Fruit fly (Drosophila melanogaster) whole organism, embryonic: ENCODE measurements around the gene CG4218.
A peak's percentile ranks its signal among the peaks of the same experiment; 100 is the strongest.

Experiments used
- Atf3 ChIP-seq: fragments of 200-800 bp; sonication (Bioruptor generic); optimal IDR thresholded peaks from 3 replicates; lab custom pipeline; 2016; ENCODE audit warnings: missing biosample characterization, missing genetic modification characterization
- CG11247 ChIP-seq: fragments of 200-800 bp; sonication (Bioruptor generic); IDR thresholded peaks from 2 replicates; pipeline ENCODE4 v1.3.6; 2022; ENCODE audit warnings: missing biosample characterization, missing genetic modification characterization
- CG11695 ChIP-seq: fragments of 200-800 bp; sonication (Bioruptor generic); IDR thresholded peaks from 3 replicates; pipeline ENCODE4 v1.3.6; 2022; ENCODE audit warnings: missing biosample characterization, missing genetic modification characterization
- CG11723 ChIP-seq: fragments of 200-800 bp; sonication (Bioruptor generic); optimal IDR thresholded peaks from 2 replicates; lab custom pipeline; 2017; ENCODE audit warnings: missing biosample characterization, mild to moderate bottlenecking, missing genetic modification characterization
- CG12659 ChIP-seq: fragments of 200-800 bp; sonication (Bioruptor generic); optimal IDR thresholded peaks from 3 replicates; lab custom pipeline; 2017; ENCODE audit warnings: mild to moderate bottlenecking, missing biosample characterization, missing genetic modification reagents, missing genetic modification characterization
- CG13624 ChIP-seq: fragments of 200-800 bp; sonication (Bioruptor generic); optimal IDR thresholded peaks from 2 replicates; lab custom pipeline; 2016; ENCODE audit warnings: missing biosample characterization, missing genetic modification characterization
- CG15269 ChIP-seq: fragments of 200-800 bp; sonication (Bioruptor generic); optimal IDR thresholded peaks from 2 replicates; lab custom pipeline; 2018; ENCODE audit warnings: missing biosample characterization, mild to moderate bottlenecking, missing genetic modification characterization, moderate library complexity
- CG17361 ChIP-seq: fragments of 200-800 bp; sonication (Bioruptor generic); IDR thresholded peaks from 3 replicates; pipeline ENCODE4 v1.3.6; 2022; ENCODE audit warnings: missing biosample characterization, missing genetic modification characterization
- CG17802 ChIP-seq: fragments of 200-800 bp; sonication (Bioruptor generic); optimal IDR thresholded peaks from 2 replicates; lab custom pipeline; 2018; ENCODE audit warnings: missing biosample characterization, mild to moderate bottlenecking, missing genetic modification characterization, moderate library complexity
- CG2678 ChIP-seq: fragments of 200-800 bp; sonication (Bioruptor generic); optimal IDR thresholded peaks from 3 replicates; lab custom pipeline; 2019; ENCODE audit warnings: missing biosample characterization, mild to moderate bottlenecking, missing genetic modification characterization, moderate library complexity
- CG2889 ChIP-seq: fragments of 200-800 bp; sonication (Bioruptor generic); IDR thresholded peaks from 3 replicates; pipeline ENCODE4 v1.3.6; 2022; ENCODE audit warnings: missing biosample characterization, missing genetic modification characterization
- CG30020 ChIP-seq: fragments of 200-800 bp; optimal IDR thresholded peaks from 2 replicates; lab custom pipeline; 2019; ENCODE audit warnings: missing biosample characterization, mild to moderate bottlenecking, missing genetic modification characterization, moderate library complexity
- CG31224 ChIP-seq: fragments of 200-800 bp; sonication (Bioruptor generic); IDR thresholded peaks from 2 replicates; pipeline ENCODE4 v1.3.6; 2022; ENCODE audit warnings: missing biosample characterization, missing genetic modification characterization
- CG34422 ChIP-seq: fragments of 200-800 bp; sonication (Bioruptor generic); IDR thresholded peaks from 3 replicates; pipeline ENCODE4 v1.3.6; 2022; ENCODE audit warnings: missing biosample characterization, missing genetic modification characterization
- CG4424 ChIP-seq: fragments of 200-800 bp; sonication (Bioruptor generic); optimal IDR thresholded peaks from 3 replicates; lab custom pipeline; 2016; ENCODE audit warnings: missing biosample characterization, missing genetic modification characterization
- CG4707 ChIP-seq: fragments of 200-800 bp; sonication (Bioruptor generic); optimal IDR thresholded peaks from 2 replicates; lab custom pipeline; 2018; ENCODE audit warnings: missing biosample characterization, mild to moderate bottlenecking, missing genetic modification characterization, moderate library complexity
- CG5180 ChIP-seq: fragments of 200-800 bp; sonication (Bioruptor generic); optimal IDR thresholded peaks from 3 replicates; lab custom pipeline; 2017; ENCODE audit warnings: missing biosample characterization, missing genetic modification characterization, mild to moderate bottlenecking, moderate library complexity, missing genetic modification reagents
- CG6654 ChIP-seq: fragments of 200-800 bp; sonication (Bioruptor generic); optimal IDR thresholded peaks from 2 replicates; lab custom pipeline; 2017; ENCODE audit warnings: missing biosample characterization, mild to moderate bottlenecking, missing genetic modification characterization
- CG7987 ChIP-seq: fragments of 200-800 bp; sonication (Bioruptor generic); optimal IDR thresholded peaks from 2 replicates; lab custom pipeline; 2018; ENCODE audit warnings: missing biosample characterization, mild to moderate bottlenecking, missing genetic modification characterization, moderate library complexity
- CG9817 ChIP-seq: fragments of 200-800 bp; sonication (Bioruptor generic); optimal IDR thresholded peaks from 2 replicates; lab custom pipeline; 2018; ENCODE audit warnings: missing biosample characterization, mild to moderate bottlenecking, missing genetic modification characterization, moderate library complexity
- Drgx ChIP-seq: fragments of 200-800 bp; sonication (Bioruptor generic); IDR thresholded peaks from 2 replicates; pipeline ENCODE4 v1.3.6; 2022; ENCODE audit warnings: missing biosample characterization, missing genetic modification characterization
- Fer2 ChIP-seq: fragments of 200-800 bp; sonication (Bioruptor generic); optimal IDR thresholded peaks from 2 replicates; lab custom pipeline; 2018; ENCODE audit warnings: missing biosample characterization, mild to moderate bottlenecking, missing genetic modification characterization, moderate library complexity
- Hsf ChIP-seq: fragments of 200-800 bp; sonication (Bioruptor generic); optimal IDR thresholded peaks from 3 replicates; lab custom pipeline; 2016; ENCODE audit warnings: missing biosample characterization, missing genetic modification characterization
- Myb ChIP-seq: fragments of 200-800 bp; sonication (Bioruptor generic); optimal IDR thresholded peaks from 2 replicates; lab custom pipeline; 2016; ENCODE audit warnings: missing biosample characterization, missing genetic modification characterization
- Oli ChIP-seq: fragments of 200-800 bp; sonication (Bioruptor generic); optimal IDR thresholded peaks from 2 replicates; lab custom pipeline; 2018; ENCODE audit warnings: missing biosample characterization, mild to moderate bottlenecking, missing genetic modification characterization, moderate library complexity
- Poxn ChIP-seq: fragments of 200-800 bp; sonication (Bioruptor generic); IDR thresholded peaks from 2 replicates; pipeline ENCODE4 v1.3.6; 2022; ENCODE audit warnings: missing biosample characterization, missing genetic modification characterization
- Rx ChIP-seq: fragments of 200-800 bp; sonication (Bioruptor generic); IDR thresholded peaks from 2 replicates; pipeline ENCODE4 v1.3.6; 2022; ENCODE audit warnings: missing biosample characterization, missing genetic modification characterization
- TFAM ChIP-seq: fragments of 200-800 bp; sonication (Bioruptor generic); optimal IDR thresholded peaks from 2 replicates; lab custom pipeline; 2017; ENCODE audit warnings: missing biosample characterization, missing genetic modification characterization, inconsistent platforms
- cad ChIP-seq: fragments of >200 bp; optimal IDR thresholded peaks from 2 replicates; lab custom pipeline; 2017; ENCODE audit warnings: missing biosample characterization, missing genetic modification characterization
- dimm ChIP-seq: fragments of 200-800 bp; sonication (Bioruptor generic); IDR thresholded peaks from 2 replicates; pipeline ENCODE4 v1.3.6; 2022; ENCODE audit warnings: missing biosample characterization, missing genetic modification characterization
- dmrt11E ChIP-seq: fragments of 200-800 bp; sonication (Bioruptor generic); optimal IDR thresholded peaks from 3 replicates; lab custom pipeline; 2018; ENCODE audit warnings: missing biosample characterization, mild to moderate bottlenecking, missing genetic modification characterization, moderate library complexity
- dpn ChIP-seq, 2 experiments: fragments of 200-800 bp; sonication (Bioruptor generic); optimal IDR thresholded peaks; 3 replicates each; lab custom pipeline; 2016; ENCODE audit warnings: missing biosample characterization in 2 of 2, missing genetic modification characterization in 2 of 2
- dysf ChIP-seq: fragments of 200-800 bp; sonication (Bioruptor generic); IDR thresholded peaks from 3 replicates; pipeline ENCODE4 v1.3.6; 2022; ENCODE audit warnings: missing biosample characterization, missing genetic modification characterization
- fd102C ChIP-seq: fragments of 200-800 bp; sonication (Bioruptor generic); optimal IDR thresholded peaks from 2 replicates; lab custom pipeline; 2018; ENCODE audit warnings: missing biosample characterization, mild to moderate bottlenecking, missing genetic modification characterization, moderate library complexity
- fd3F ChIP-seq: fragments of 200-800 bp; sonication (Bioruptor generic); optimal IDR thresholded peaks from 2 replicates; lab custom pipeline; 2018; ENCODE audit warnings: missing biosample characterization, mild to moderate bottlenecking, missing genetic modification characterization, moderate library complexity
- gcm ChIP-seq: fragments of 200-800 bp; sonication (Bioruptor generic); optimal IDR thresholded peaks from 2 replicates; lab custom pipeline; 2019; ENCODE audit warnings: missing biosample characterization, mild to moderate bottlenecking, missing genetic modification characterization, moderate library complexity
- gsb ChIP-seq: fragments of 200-800 bp; sonication (Bioruptor generic); IDR thresholded peaks from 2 replicates; pipeline ENCODE4 v1.3.6; 2022; ENCODE audit warnings: missing biosample characterization, missing genetic modification characterization
- hth ChIP-seq: fragments of >200 bp; optimal IDR thresholded peaks from 2 replicates; lab custom pipeline; 2017; ENCODE audit warnings: inconsistent platforms
- jigr1 ChIP-seq: fragments of 200-800 bp; sonication (Bioruptor generic); IDR thresholded peaks from 3 replicates; pipeline ENCODE4 v1.3.6; 2022; ENCODE audit warnings: missing biosample characterization, missing genetic modification characterization
- lilli ChIP-seq: fragments of 200-800 bp; sonication (Bioruptor generic); optimal IDR thresholded peaks from 3 replicates; lab custom pipeline; 2016; ENCODE audit warnings: missing biosample characterization, missing genetic modification characterization
- p53 ChIP-seq: fragments of 200-800 bp; sonication (Bioruptor generic); optimal IDR thresholded peaks from 2 replicates; lab custom pipeline; 2016; ENCODE audit warnings: missing biosample characterization, missing genetic modification characterization
- prd ChIP-seq, 3 experiments: fragments of >200 bp in 2 of 3; fragments of 200-800 bp in 1 of 3; sonication (Bioruptor generic) in 1 of 3; optimal IDR thresholded peaks in 2 of 3; IDR thresholded peaks in 1 of 3; 2 replicates in 2 of 3; 3 replicates in 1 of 3; pipeline versions ENCODE4 v1.3.6 to Lab custom; 2017 to 2022; ENCODE audit warnings: missing biosample characterization in 1 of 3, missing genetic modification characterization in 1 of 3
- sens-2 ChIP-seq: fragments of 200-800 bp; sonication (Bioruptor generic); IDR thresholded peaks from 2 replicates; pipeline ENCODE4 v1.3.6; 2022; ENCODE audit warnings: missing biosample characterization, missing genetic modification characterization
- seq ChIP-seq: fragments of 200-800 bp; sonication (Bioruptor generic); IDR thresholded peaks from 2 replicates; pipeline ENCODE4 v1.3.6; 2022; ENCODE audit warnings: missing biosample characterization, missing genetic modification characterization
- sim ChIP-seq: fragments of 200-800 bp; sonication (Bioruptor generic); IDR thresholded peaks from 2 replicates; pipeline ENCODE4 v1.3.6; 2022; ENCODE audit warnings: missing biosample characterization, missing genetic modification characterization
- tap ChIP-seq: fragments of 200-800 bp; optimal IDR thresholded peaks from 3 replicates; lab custom pipeline; 2019; ENCODE audit warnings: missing biosample characterization, mild to moderate bottlenecking, missing genetic modification characterization, moderate library complexity

The CG4218 gene

DNA sequence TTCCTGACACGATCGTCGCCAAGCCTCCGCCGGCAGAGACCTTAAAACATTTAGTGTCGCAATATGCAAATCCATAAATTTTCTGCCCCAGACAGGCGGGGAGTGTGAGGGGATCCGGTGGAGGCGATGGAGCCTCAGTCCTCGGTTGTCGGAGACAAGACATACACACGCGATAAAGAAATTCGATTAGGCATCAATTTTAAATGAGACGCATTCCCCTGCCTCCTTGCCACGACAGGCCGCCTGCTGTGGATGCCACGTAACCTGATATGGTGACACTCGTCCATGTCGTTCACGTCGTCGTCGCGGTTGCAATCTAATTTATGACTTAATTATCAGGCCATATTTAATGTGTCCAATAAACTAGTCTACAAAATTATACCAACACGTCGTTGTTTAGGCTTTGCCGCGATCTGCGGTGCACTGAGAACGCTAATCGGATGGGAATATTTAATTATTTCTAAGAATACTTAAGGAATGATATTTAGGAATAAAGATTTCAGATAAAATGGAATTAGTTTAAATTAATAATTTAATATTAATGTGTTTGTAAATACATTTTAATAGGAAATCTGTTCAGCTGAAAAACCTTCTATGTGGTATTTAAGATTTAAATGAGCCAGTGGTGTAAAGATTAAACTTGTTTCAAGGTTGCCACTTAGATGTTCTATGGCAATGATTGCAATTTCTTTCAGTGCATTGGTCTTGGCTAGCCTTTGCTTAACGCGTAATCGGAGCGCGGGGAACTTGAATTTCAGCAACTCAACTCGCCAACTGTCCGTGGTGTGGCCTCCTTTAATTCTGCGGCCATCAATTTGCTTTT is 33.5 kb downstream of the CG4218 start (continued):
- TF ChIP-seq tap (peak; percentile 70), Rx (GFP tag; lab: Robert Waterston, UW) (0 out of 2 replicates have a peak, but pooled peaks have one; percentile 30), gsb (GFP tag; lab: Robert Waterston, UW) (0 out of 2 replicates have a peak, but pooled peaks have one; percentile 11), dpn (GFP tag; optimal IDR thresholded peaks at IDR 0.05; lab: Kevin White, UChicago) (peak in 1 of 2 experiments; percentile 43), CG9817 (tag; lab: Kevin White, UChicago) (peak; percentile 16), dimm (GFP tag; lab: Robert Waterston, UW) (no peak), p53 (GFP tag; lab: Kevin White, UChicago) (no peak), CG2678 (tag; lab: Kevin White, UChicago) (peak; percentile 80), CG17361 (GFP tag; lab: Robert Waterston, UW) (peak; percentile 90), CG12659 (GFP tag; lab: Kevin White, UChicago) (peak; percentile 51), CG17802 (peak; percentile 8)

DNA sequence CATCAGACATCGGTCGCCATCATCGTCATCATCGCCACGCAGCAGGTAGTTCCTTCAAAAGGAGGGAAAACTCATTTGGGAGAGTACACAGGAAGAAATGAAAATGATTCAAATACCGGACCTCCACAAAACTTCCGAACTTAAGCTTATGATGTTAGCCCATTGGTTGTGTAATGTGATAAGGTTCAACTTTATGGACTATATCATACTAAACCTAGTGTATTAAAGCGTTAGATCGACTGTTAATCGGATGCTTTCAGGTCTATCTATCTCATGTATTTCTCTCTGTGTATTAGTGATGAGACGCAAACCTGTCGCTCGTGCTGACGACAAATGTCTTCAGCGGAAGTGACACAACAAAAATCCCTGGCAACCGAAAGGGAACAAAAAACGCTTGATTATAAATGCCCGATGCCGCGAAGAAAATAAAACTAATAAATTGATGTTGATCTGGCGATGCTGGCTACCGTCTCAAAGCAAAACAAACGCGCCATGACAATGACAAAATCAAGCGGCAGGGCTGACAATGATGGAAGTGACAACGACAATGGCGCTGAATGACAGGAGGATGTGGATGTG is 36.0 kb downstream of the CG4218 start:
- peak; percentile 84 for TF ChIP-seq Oli (tag; lab: Kevin White, UChicago)
- peak; percentile 84 for TF ChIP-seq hth
- peak; percentile 72 for TF ChIP-seq CG11723
- TF ChIP-seq Myb (GFP tag; lab: Kevin White, UChicago): peak; percentile 49
- TF ChIP-seq CG11695 (GFP tag; lab: Robert Waterston, UW): peak; percentile 52; the same call in 1 of the 3 replicates
- peak; percentile 61 for TF ChIP-seq CG13624
- TF ChIP-seq CG6654: peak; percentile 36
- TF ChIP-seq fd102C (GFP tag; lab: Kevin White, UChicago): peak; percentile 90
- TF ChIP-seq seq (GFP tag; lab: Robert Waterston, UW): no peak
- TF ChIP-seq CG7987: no peak
- TF ChIP-seq CG31224 (GFP tag; lab: Robert Waterston, UW): no peak
- TF ChIP-seq Drgx (GFP tag; lab: Robert Waterston, UW): 0 out of 2 replicates have a peak, but pooled peaks have one; percentile 14
- no peak for TF ChIP-seq cad (GFP tag; lab: Kevin White, UChicago)
- no peak for TF ChIP-seq fd3F (GFP tag; lab: Kevin White, UChicago)
- peak; percentile 63 for TF ChIP-seq sim (GFP tag; lab: Robert Waterston, UW)
- TF ChIP-seq CG4707 (GFP tag; lab: Kevin White, UChicago): peak; percentile 44
- peak; percentile 64; the same call in 2 of the 3 replicates for TF ChIP-seq dysf (GFP tag; lab: Robert Waterston, UW)
- TF ChIP-seq CG4424 (GFP tag; lab: Kevin White, UChicago): peak; percentile 80
- peak; percentile 75 for TF ChIP-seq CG2678 (tag; lab: Kevin White, UChicago)
- TF ChIP-seq CG15269 (tag; lab: Kevin White, UChicago): peak; percentile 46
- TF ChIP-seq CG11247 (GFP tag; lab: Robert Waterston, UW): no peak
- TF ChIP-seq sens-2 (GFP tag; lab: Robert Waterston, UW): peak; percentile 57; the same call in 1 of the 2 replicates
- peak; percentile 60 for TF ChIP-seq CG5180 (GFP tag; lab: Kevin White, UChicago)
- TF ChIP-seq jigr1 (GFP tag; lab: Robert Waterston, UW): no peak
- no peak for TF ChIP-seq CG2889 (GFP tag; lab: Robert Waterston, UW)
- TF ChIP-seq gcm (GFP tag; lab: Kevin White, UChicago): peak; percentile 79
- peak; percentile 43 for TF ChIP-seq Atf3 (GFP tag; lab: Kevin White, UChicago)
- peak; percentile 39 for TF ChIP-seq CG30020 (tag; lab: Kevin White, UChicago)
- TF ChIP-seq lilli (GFP tag; lab: Kevin White, UChicago): peak; percentile 75
- peak; percentile 97 for TF ChIP-seq dmrt11E (tag; lab: Kevin White, UChicago)
- TF ChIP-seq Rx (GFP tag; lab: Robert Waterston, UW): peak; percentile 42; the same call in 1 of the 2 replicates
- peak; percentile 58; the same call in 1 of the 3 replicates for TF ChIP-seq CG34422
- TF ChIP-seq TFAM (GFP tag; lab: Kevin White, UChicago): peak; percentile 59
- TF ChIP-seq Poxn (GFP tag; lab: Robert Waterston, UW): no peak
- no peak for TF ChIP-seq Fer2
- no peak for TF ChIP-seq prd (optimal IDR thresholded peaks at IDR 0.05; lab: Kevin White, UChicago)
- peak; percentile 88 for TF ChIP-seq prd (GFP tag; IDR thresholded peaks at IDR 0.05; lab: Robert Waterston, UW)
- peak; percentile 76 for TF ChIP-seq Hsf (GFP tag; lab: Kevin White, UChicago)
